Fruit fly (Drosophila melanogaster): ENCODE results near the gene Bro.

Gene Bro

dm6 chr3L:1683091-1683490, 35.4 kb downstream of the Bro start (continued):
- TF ChIP-seq Smox (GFP tag; optimal IDR thresholded peaks at IDR 0.05) (peak; percentile 63), Eip75B (GFP tag; optimal IDR thresholded peaks at IDR 0.05) (peak; percentile 55), CG6276 (GFP tag; optimal IDR thresholded peaks at IDR 0.05) (no peak), fkh (GFP tag; optimal IDR thresholded peaks at IDR 0.05) (no peak), Eip78C (GFP tag) (peak; percentile 84), svp (GFP tag) (peak; percentile 89), topi (GFP tag; optimal IDR thresholded peaks at IDR 0.05) (peak; percentile 63), Met (GFP tag; optimal IDR thresholded peaks at IDR 0.05) (peak; percentile 69), eg (GFP tag; IDR thresholded peaks at IDR 0.05) (peak; percentile 62), OdsH (GFP tag; optimal IDR thresholded peaks at IDR 0.05) (peak; percentile 49), net (GFP tag; optimal IDR thresholded peaks at IDR 0.05) (peak; percentile 40), Sox14 (GFP tag; optimal IDR thresholded peaks at IDR 0.05) (peak; percentile 55), CG11762 (GFP tag; optimal IDR thresholded peaks at IDR 0.05; ENCODE audit: insufficient read depth) (peak; percentile 9), ss (GFP tag; optimal IDR thresholded peaks at IDR 0.05) (peak; percentile 44 to 66), CG3919 (GFP tag; optimal IDR thresholded peaks at IDR 0.05) (peak; percentile 58), Hr4 (GFP tag; optimal IDR thresholded peaks at IDR 0.05) (peak; percentile 29), Ets21C (GFP tag; optimal IDR thresholded peaks at IDR 0.05) (peak; percentile 39), CG7368 (GFP tag; optimal IDR thresholded peaks at IDR 0.05) (peak; percentile 46), CG3032 (tag; optimal IDR thresholded peaks at IDR 0.05) (peak; percentile 78), spab (GFP tag; optimal IDR thresholded peaks at IDR 0.05) (peak; percentile 68), CG34406 (GFP tag; optimal IDR thresholded peaks at IDR 0.05) (peak; percentile 36), CG10631 (GFP tag; optimal IDR thresholded peaks at IDR 0.05) (peak; percentile 68), CG15336 (GFP tag; IDR thresholded peaks at IDR 0.05) (no peak), achi (GFP tag; optimal IDR thresholded peaks at IDR 0.05) (peak; percentile 50)

- TF ChIP-seq Ets21C (GFP tag; optimal IDR thresholded peaks at IDR 0.05): no peak
- TF ChIP-seq fkh (GFP tag; optimal IDR thresholded peaks at IDR 0.05): no peak
- TF ChIP-seq CG6163 (GFP tag; IDR thresholded peaks at IDR 0.05): no peak
- TF ChIP-seq Eip93F (GFP tag; optimal IDR thresholded peaks at IDR 0.05): no peak
- TF ChIP-seq CG6792 (GFP tag; optimal IDR thresholded peaks at IDR 0.05): no peak
- no peak for TF ChIP-seq Sox102F (GFP tag; optimal IDR thresholded peaks at IDR 0.05)
- peak; percentile 72 for TF ChIP-seq Eip78C (GFP tag)
- TF ChIP-seq Hr39 (GFP tag; optimal IDR thresholded peaks at IDR 0.05): no peak
- no peak for TF ChIP-seq achi (GFP tag; optimal IDR thresholded peaks at IDR 0.05)
- TF ChIP-seq Ets96B (tag; optimal IDR thresholded peaks at IDR 0.05): peak; percentile 17
- TF ChIP-seq CG8319 (GFP tag; optimal IDR thresholded peaks at IDR 0.05): no peak
- no peak for TF ChIP-seq pdm3 (GFP tag; optimal IDR thresholded peaks at IDR 0.05)
- peak; percentile 55 for TF ChIP-seq CG6276 (GFP tag; optimal IDR thresholded peaks at IDR 0.05)
- no peak for TF ChIP-seq CG1621 (tag; optimal IDR thresholded peaks at IDR 0.05)
- no peak for TF ChIP-seq vri (GFP tag; optimal IDR thresholded peaks at IDR 0.05)
- TF ChIP-seq CG8119 (GFP tag; IDR thresholded peaks at IDR 0.05): peak; percentile 58
- peak in 1 of 2 experiments; percentile 19 for TF ChIP-seq salr (GFP tag; optimal IDR thresholded peaks at IDR 0.05)
- no peak for TF ChIP-seq topi (GFP tag; optimal IDR thresholded peaks at IDR 0.05)
- no peak for TF ChIP-seq CG11762 (GFP tag; optimal IDR thresholded peaks at IDR 0.05; ENCODE audit: insufficient read depth)
- no peak for TF ChIP-seq Blimp-1 (GFP tag; optimal IDR thresholded peaks at IDR 0.05)
- TF ChIP-seq Smox (GFP tag; optimal IDR thresholded peaks at IDR 0.05): no peak
- TF ChIP-seq CG3032 (tag; optimal IDR thresholded peaks at IDR 0.05): no peak
- peak; percentile 10 for TF ChIP-seq Lpt (GFP tag; optimal IDR thresholded peaks at IDR 0.05)
- TF ChIP-seq Met (GFP tag; optimal IDR thresholded peaks at IDR 0.05): no peak
- no peak for TF ChIP-seq dsx (GFP tag; optimal IDR thresholded peaks at IDR 0.05; ENCODE audit: poor library complexity, severe bottlenecking)
- peak; percentile 15 for TF ChIP-seq CG6808 (GFP tag; optimal IDR thresholded peaks at IDR 0.05)
- TF ChIP-seq dac (GFP tag; optimal IDR thresholded peaks at IDR 0.05): no peak
- no peak for TF ChIP-seq spab (GFP tag; optimal IDR thresholded peaks at IDR 0.05)
- TF ChIP-seq cyc (GFP tag; optimal IDR thresholded peaks at IDR 0.05): no peak
- no peak for TF ChIP-seq CG9139 (GFP tag; optimal IDR thresholded peaks at IDR 0.05)
- no peak for TF ChIP-seq Hr38 (GFP tag; optimal IDR thresholded peaks at IDR 0.05)
- no peak for TF ChIP-seq ss (GFP tag; optimal IDR thresholded peaks at IDR 0.05)
- TF ChIP-seq CG7368 (GFP tag; optimal IDR thresholded peaks at IDR 0.05): no peak
- no peak for TF ChIP-seq lz (GFP tag; optimal IDR thresholded peaks at IDR 0.05)
- TF ChIP-seq acj6 (GFP tag; optimal IDR thresholded peaks at IDR 0.05): peak; percentile 23
- TF ChIP-seq CG8632 (GFP tag; optimal IDR thresholded peaks at IDR 0.05): no peak
- TF ChIP-seq CG15336 (GFP tag; IDR thresholded peaks at IDR 0.05): peak; percentile 61
- TF ChIP-seq CG11902 (GFP tag; optimal IDR thresholded peaks at IDR 0.05): no peak
- TF ChIP-seq eg (GFP tag; IDR thresholded peaks at IDR 0.05): no peak
- TF ChIP-seq fd85E (GFP tag; optimal IDR thresholded peaks at IDR 0.05): no peak
- TF ChIP-seq CG10631 (GFP tag; optimal IDR thresholded peaks at IDR 0.05): peak; percentile 14
- no peak for TF ChIP-seq svp (GFP tag)
These were observed 40.5 kb downstream of the Bro start for dm6 chr3L:1688161-1688560.
